Fruit fly (Drosophila melanogaster): ENCODE results near the gene Hakai.

The Hakai gene

dm6 chr2L:19575626-19576298 is 6.5 kb downstream of the Hakai start:
- TF ChIP-seq CG9705 (GFP tag; optimal IDR thresholded peaks at IDR 0.05) (peak; percentile 86), Hr83 (GFP tag; optimal IDR thresholded peaks at IDR 0.05; ENCODE audit: poor library complexity, severe bottlenecking) (peak; percentile 24), woc (GFP tag; optimal IDR thresholded peaks at IDR 0.05) (peak; percentile 94), usp (GFP tag; optimal IDR thresholded peaks at IDR 0.05) (no peak), CrebA (GFP tag; optimal IDR thresholded peaks at IDR 0.05; ENCODE audit: borderline replicate concordance) (no peak), Hnf4 (GFP tag; optimal IDR thresholded peaks at IDR 0.05) (peak; percentile 88), ey (GFP tag; optimal IDR thresholded peaks at IDR 0.05) (peak; percentile 94), sv (GFP tag; optimal IDR thresholded peaks at IDR 0.05) (peak; percentile 96), N (GFP tag; optimal IDR thresholded peaks at IDR 0.05) (peak; percentile 61), dl (GFP tag; optimal IDR thresholded peaks at IDR 0.05; ENCODE audit: insufficient read depth in 1 of 2, partially characterized antibody in 2 of 2) (peak; percentile 68 to 95), GATAd (GFP tag; optimal IDR thresholded peaks at IDR 0.05) (no peak), HLH106 (tag; optimal IDR thresholded peaks at IDR 0.05) (peak; percentile 95), Jra (GFP tag; optimal IDR thresholded peaks at IDR 0.05) (peak; percentile 67), CG32264 (GFP tag; optimal IDR thresholded peaks at IDR 0.05) (peak; percentile 78), Vsx2 (GFP tag; optimal IDR thresholded peaks at IDR 0.05; ENCODE audit: partially characterized antibody) (no peak), dsf (GFP tag; optimal IDR thresholded peaks at IDR 0.05; ENCODE audit: borderline replicate concordance) (peak; percentile 72), psq (GFP tag; optimal IDR thresholded peaks at IDR 0.05) (peak; percentile 87), Dif (GFP tag; optimal IDR thresholded peaks at IDR 0.05; ENCODE audit: partially characterized antibody) (peak; percentile 90), Dfd (GFP tag; optimal IDR thresholded peaks at IDR 0.05) (no peak), rgr (GFP tag; optimal IDR thresholded peaks at IDR 0.05) (peak; percentile 92), Rel (GFP tag; optimal IDR thresholded peaks at IDR 0.05) (no peak), Rel (tag; optimal IDR thresholded peaks at IDR 0.05) (peak; percentile 37), h (GFP tag; optimal IDR thresholded peaks at IDR 0.05) (peak; percentile 93), fru (GFP tag; optimal IDR thresholded peaks at IDR 0.05) (peak; percentile 95), dmrt93B (GFP tag; optimal IDR thresholded peaks at IDR 0.05) (peak; percentile 88), foxo (GFP tag; optimal IDR thresholded peaks at IDR 0.05) (peak; percentile 23 to 95), pan (optimal IDR thresholded peaks at IDR 0.05) (no peak), sage (GFP tag; optimal IDR thresholded peaks at IDR 0.05) (peak; percentile 73), brk (GFP tag; optimal IDR thresholded peaks at IDR 0.05) (no peak), Hr78 (GFP tag; optimal IDR thresholded peaks at IDR 0.05) (no peak), Abd-B (GFP tag; optimal IDR thresholded peaks at IDR 0.05) (no peak), Sp1 (GFP tag; optimal IDR thresholded peaks at IDR 0.05) (peak; percentile 95), lola (GFP tag; optimal IDR thresholded peaks at IDR 0.05) (no peak), tai (GFP tag; optimal IDR thresholded peaks at IDR 0.05) (no peak), Myc (optimal IDR thresholded peaks at IDR 0.05) (no peak), jim (GFP tag; optimal IDR thresholded peaks at IDR 0.05) (no peak), OdsH (GFP tag; optimal IDR thresholded peaks at IDR 0.05) (peak; percentile 92), Mio (GFP tag; optimal IDR thresholded peaks at IDR 0.05) (peak; percentile 26), br (GFP tag; optimal IDR thresholded peaks at IDR 0.05) (peak; percentile 92)

- TF ChIP-seq sv (GFP tag; optimal IDR thresholded peaks at IDR 0.05) (no peak), Vsx2 (GFP tag; optimal IDR thresholded peaks at IDR 0.05; ENCODE audit: partially characterized antibody) (no peak), Dfd (GFP tag; optimal IDR thresholded peaks at IDR 0.05) (no peak), dl (GFP tag; optimal IDR thresholded peaks at IDR 0.05; ENCODE audit: insufficient read depth in 1 of 2, partially characterized antibody in 2 of 2) (peak in 1 of 2 experiments; percentile 36), usp (GFP tag; optimal IDR thresholded peaks at IDR 0.05) (no peak), br (GFP tag; optimal IDR thresholded peaks at IDR 0.05) (no peak), lola (GFP tag; optimal IDR thresholded peaks at IDR 0.05) (no peak), sage (GFP tag; optimal IDR thresholded peaks at IDR 0.05) (no peak), HLH106 (tag; optimal IDR thresholded peaks at IDR 0.05) (no peak), jim (GFP tag; optimal IDR thresholded peaks at IDR 0.05) (no peak), CG32264 (GFP tag; optimal IDR thresholded peaks at IDR 0.05) (no peak), pan (optimal IDR thresholded peaks at IDR 0.05) (no peak), Abd-B (GFP tag; optimal IDR thresholded peaks at IDR 0.05) (no peak), dmrt93B (GFP tag; optimal IDR thresholded peaks at IDR 0.05) (no peak), GATAd (GFP tag; optimal IDR thresholded peaks at IDR 0.05) (no peak), Hr83 (GFP tag; optimal IDR thresholded peaks at IDR 0.05; ENCODE audit: poor library complexity, severe bottlenecking) (peak; percentile 81), Hr78 (GFP tag; optimal IDR thresholded peaks at IDR 0.05) (no peak), Dif (GFP tag; optimal IDR thresholded peaks at IDR 0.05; ENCODE audit: partially characterized antibody) (peak; percentile 33), rgr (GFP tag; optimal IDR thresholded peaks at IDR 0.05) (no peak), foxo (GFP tag; optimal IDR thresholded peaks at IDR 0.05) (no peak)
Observed at dm6 chr2L:19574959-19575625, 7.2 kb downstream of the Hakai start.
